Fruit fly (Drosophila melanogaster): ENCODE data around the gene CG1236.
A peak's percentile ranks its signal among the peaks of the same experiment; 100 is the strongest.

CG1236 gene

DNA sequence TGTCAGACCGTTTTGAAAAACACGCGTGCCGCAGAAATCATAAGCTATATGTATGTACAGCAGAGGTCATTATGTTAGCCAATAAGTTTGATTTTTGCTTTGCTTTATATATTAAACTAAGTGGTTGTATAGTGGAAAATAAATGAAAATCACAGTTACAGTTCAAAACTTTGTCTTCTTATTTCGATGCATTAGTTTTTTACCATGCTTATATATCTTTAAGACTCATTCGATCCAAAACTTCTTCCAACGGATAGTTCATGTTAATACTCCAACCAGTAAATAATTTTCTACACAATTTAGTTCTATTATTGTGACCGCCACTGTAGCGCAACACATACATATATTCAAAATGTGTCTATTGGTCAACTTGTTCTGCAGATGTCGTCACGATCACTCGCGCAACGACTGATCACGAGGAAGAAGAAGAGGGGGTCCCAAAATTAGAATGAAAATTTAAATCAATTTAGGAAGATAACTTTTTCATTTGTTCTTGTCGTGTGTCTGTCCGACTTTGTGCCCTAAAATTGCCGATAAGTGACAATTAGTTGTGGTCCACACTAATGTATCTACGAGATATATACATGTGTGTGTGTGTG lies 31.0 kb upstream of the CG1236 start (continued):
- TF ChIP-seq chinmo (GFP tag; IDR thresholded peaks at IDR 0.05; ENCODE audit: partially characterized antibody) = no peak
- TF ChIP-seq CG15011 (GFP tag; optimal IDR thresholded peaks at IDR 0.05) = peak; percentile 47
- TF ChIP-seq CG12219 (GFP tag; optimal IDR thresholded peaks at IDR 0.05) = peak; percentile 68
- TF ChIP-seq CG13775 (GFP tag; optimal IDR thresholded peaks at IDR 0.05) = peak; percentile 58
- peak; percentile 54 for TF ChIP-seq Hsf (GFP tag; optimal IDR thresholded peaks at IDR 0.05)
- TF ChIP-seq Opbp (GFP tag; IDR thresholded peaks at IDR 0.05; ENCODE audit: partially characterized antibody) = no peak
- peak; percentile 7 for TF ChIP-seq Bteb2 (GFP tag; optimal IDR thresholded peaks at IDR 0.05)
- peak; percentile 48 for TF ChIP-seq CG8281 (tag; optimal IDR thresholded peaks at IDR 0.05)
- TF ChIP-seq Doc2 (GFP tag; IDR thresholded peaks at IDR 0.05) = no peak
- peak in 1 of 2 experiments; percentile 76 for TF ChIP-seq bsh (GFP tag; optimal IDR thresholded peaks at IDR 0.05)
- TF ChIP-seq CoRest (tag; optimal IDR thresholded peaks at IDR 0.05) = peak; percentile 80
- no peak for TF ChIP-seq CkIIα-i1 (GFP tag; IDR thresholded peaks at IDR 0.05)
- peak; percentile 3 for TF ChIP-seq CG1792 (GFP tag; optimal IDR thresholded peaks at IDR 0.05)
- no peak for TF ChIP-seq pan (optimal IDR thresholded peaks at IDR 0.05)
- TF ChIP-seq pan (GFP tag; optimal IDR thresholded peaks at IDR 0.05 in 1 of 2, IDR thresholded peaks at IDR 0.05 in 1 of 2) = peak in 1 of 2 experiments; percentile 45
- TF ChIP-seq Dbx (GFP tag; IDR thresholded peaks at IDR 0.05) = 0 out of 3 replicates have a peak, but pooled peaks have one; percentile 42
- TF ChIP-seq cwo (GFP tag; optimal IDR thresholded peaks at IDR 0.05) = peak; percentile 72
- TF ChIP-seq hth (optimal IDR thresholded peaks at IDR 0.05) = no peak
- TF ChIP-seq nom (GFP tag; optimal IDR thresholded peaks at IDR 0.05) = no peak
- no peak for TF ChIP-seq twi (tag; optimal IDR thresholded peaks at IDR 0.05)
- TF ChIP-seq HHEX (GFP tag; optimal IDR thresholded peaks at IDR 0.05) = peak; percentile 58
- TF ChIP-seq caup (GFP tag; optimal IDR thresholded peaks at IDR 0.05; ENCODE audit: severe bottlenecking) = peak; percentile 50
- TF ChIP-seq da (GFP tag; optimal IDR thresholded peaks at IDR 0.05) = no peak
- TF ChIP-seq CG4360 (GFP tag; IDR thresholded peaks at IDR 0.05) = no peak
- TF ChIP-seq sqz (GFP tag; optimal IDR thresholded peaks at IDR 0.05) = no peak
- TF ChIP-seq sens (GFP tag) = peak; percentile 89
- TF ChIP-seq stc (GFP tag; IDR thresholded peaks at IDR 0.05) = 0 out of 2 replicates have a peak, but pooled peaks have one; percentile 21
- peak; percentile 57 for TF ChIP-seq CG9817 (tag; optimal IDR thresholded peaks at IDR 0.05)
- TF ChIP-seq D (optimal IDR thresholded peaks at IDR 0.05) = no peak
- peak; percentile 68 for TF ChIP-seq D (GFP tag; optimal IDR thresholded peaks at IDR 0.05)
- no peak for TF ChIP-seq CG7963 (GFP tag; IDR thresholded peaks at IDR 0.05; ENCODE audit: partially characterized antibody)
- TF ChIP-seq Fer2 (tag; optimal IDR thresholded peaks at IDR 0.05) = no peak
- TF ChIP-seq CG16863 (GFP tag; optimal IDR thresholded peaks at IDR 0.05) = peak; percentile 29
- peak; percentile 34 for TF ChIP-seq CG33557 (GFP tag; optimal IDR thresholded peaks at IDR 0.05)
- peak; percentile 30; the same call in 1 of the 4 replicates for TF ChIP-seq Gug (GFP tag; IDR thresholded peaks at IDR 0.05)
- TF ChIP-seq slbo (GFP tag; IDR thresholded peaks at IDR 0.05) = peak; percentile 22; the same call in 1 of the 2 replicates
- no peak for TF ChIP-seq CG31388 (GFP tag; optimal IDR thresholded peaks at IDR 0.05)
- TF ChIP-seq CG1832 (GFP tag; optimal IDR thresholded peaks at IDR 0.05) = no peak
- TF ChIP-seq Lhr (GFP tag; optimal IDR thresholded peaks at IDR 0.05) = peak; percentile 6
- TF ChIP-seq CG10267 (tag; optimal IDR thresholded peaks at IDR 0.05) = peak; percentile 70
- no peak for TF ChIP-seq tup (GFP tag; optimal IDR thresholded peaks at IDR 0.05)
- TF ChIP-seq Pdp1 (GFP tag; optimal IDR thresholded peaks at IDR 0.05) = peak; percentile 41 to 56
- peak; percentile 52 for TF ChIP-seq CG6813 (GFP tag; optimal IDR thresholded peaks at IDR 0.05)
- peak; percentile 15; the same call in 1 of the 2 replicates for TF ChIP-seq ssp (GFP tag; IDR thresholded peaks at IDR 0.05)
- TF ChIP-seq CG12299 (tag; optimal IDR thresholded peaks at IDR 0.05) = peak; percentile 44
- no peak for TF ChIP-seq NC2α (GFP tag; optimal IDR thresholded peaks at IDR 0.05)
- TF ChIP-seq ranshi (GFP tag; IDR thresholded peaks at IDR 0.05) = 0 out of 2 replicates have a peak, but pooled peaks have one; percentile 18
- TF ChIP-seq CG9609 (GFP tag; optimal IDR thresholded peaks at IDR 0.05) = peak; percentile 1
- peak; percentile 26 for TF ChIP-seq D19B (GFP tag; optimal IDR thresholded peaks at IDR 0.05)

Data from whole organism, embryonic.